Fruit fly (Drosophila melanogaster): ENCODE measurements around the gene MED28.

- no peak for TF ChIP-seq fkh (GFP tag; optimal IDR thresholded peaks at IDR 0.05)
- no peak for TF ChIP-seq CG6163 (GFP tag; IDR thresholded peaks at IDR 0.05)
Observed at dm6 chr3R:25495072-25495471, 18.3 kb downstream of the MED28 start, which contains the start of gene CG33494.

All from whole organism, prepupa.